Worm (Caenorhabditis elegans) whole organism, young adult: ENCODE measurements around the gene C25F9.9.

Experiments
- B0035.1 ChIP-seq: sonication (generic microtip); optimal IDR thresholded peaks from 2 replicates; lab custom pipeline; 2016; ENCODE audit warnings: missing genetic modification characterization, mild to moderate bottlenecking, missing compliant biosample characterization, missing genotype, missing genetic modification reagents
- F10E7.11 ChIP-seq: sonication (generic microtip); optimal IDR thresholded peaks from 2 replicates; lab custom pipeline; 2017; ENCODE audit warnings: mild to moderate bottlenecking, missing genetic modification characterization, moderate library complexity, missing compliant biosample characterization
- F52B5.7 ChIP-seq: sonication (generic microtip); optimal IDR thresholded peaks from 2 replicates; lab custom pipeline; 2016; ENCODE audit warnings: mild to moderate bottlenecking, missing genetic modification characterization, missing compliant biosample characterization
- F55B11.4 ChIP-seq: sonication (generic microtip); optimal IDR thresholded peaks from 2 replicates; lab custom pipeline; 2016; ENCODE audit warnings: missing compliant biosample characterization, missing genetic modification characterization, borderline replicate concordance; ENCODE audit not compliant: insufficient read depth
- F57C9.4 ChIP-seq: sonication (generic microtip); optimal IDR thresholded peaks from 2 replicates; lab custom pipeline; 2017; ENCODE audit warnings: mild to moderate bottlenecking, missing genetic modification characterization, missing compliant biosample characterization
- K12H6.12 ChIP-seq: fragments of 200-800 bp; sonication (Bioruptor generic); optimal IDR thresholded peaks from 2 replicates; lab custom pipeline; 2018; ENCODE audit warnings: mild to moderate bottlenecking, missing genetic modification characterization, missing compliant biosample characterization
- ama-1 ChIP-seq, 3 experiments: fragments of 150-350 bp in 1 of 3; sonication (generic microtip) in 2 of 3; optimal IDR thresholded peaks; 2 replicates each; lab custom pipeline; 2014 to 2018; ENCODE audit warnings: missing biosample characterization in 2 of 3, missing genetic modification characterization in 2 of 3, missing genetic modification reagents in 2 of 3
- aptf-3 ChIP-seq: fragments of 200-800 bp; sonication (Bioruptor generic); IDR thresholded peaks from 2 replicates; pipeline ENCODE4 v1.3.6; 2022; ENCODE audit warnings: missing genetic modification characterization, missing compliant biosample characterization
- attf-5 ChIP-seq: fragments of 200-800 bp; sonication (Bioruptor generic); optimal IDR thresholded peaks from 2 replicates; lab custom pipeline; 2018; ENCODE audit warnings: mild to moderate bottlenecking, missing genetic modification characterization, missing compliant biosample characterization
- attf-6 ChIP-seq: fragments of 200-800 bp; sonication (Bioruptor generic); IDR thresholded peaks from 2 replicates; pipeline ENCODE4 v1.3.6; 2022; ENCODE audit warnings: missing genetic modification reagents, missing genetic modification characterization, missing compliant biosample characterization
- ccch-3 ChIP-seq: fragments of 200-800 bp; sonication (Bioruptor generic); optimal IDR thresholded peaks from 2 replicates; lab custom pipeline; 2018; ENCODE audit warnings: mild to moderate bottlenecking, missing genetic modification characterization, missing compliant biosample characterization
- cebp-1 ChIP-seq, 2 experiments: fragments of 200-800 bp in 1 of 2; sonication (Bioruptor generic) in 1 of 2; sonication (generic microtip) in 1 of 2; IDR thresholded peaks in 1 of 2; optimal IDR thresholded peaks in 1 of 2; 2 replicates each; pipeline versions ENCODE4 v1.3.6 to Lab custom; 2017 to 2022; ENCODE audit warnings: missing compliant biosample characterization in 2 of 2, missing genetic modification characterization in 2 of 2, mild to moderate bottlenecking in 1 of 2, missing genetic modification reagents in 1 of 2, moderate library complexity in 1 of 2
- cebp-2 ChIP-seq: fragments of 200-800 bp; sonication (Bioruptor generic); IDR thresholded peaks from 2 replicates; pipeline ENCODE4 v1.3.6; 2022; ENCODE audit warnings: missing genetic modification characterization, missing compliant biosample characterization
- ceh-40 ChIP-seq: fragments of 200-800 bp; sonication (Bioruptor generic); IDR thresholded peaks from 2 replicates; pipeline ENCODE4 v1.3.6; 2022; ENCODE audit warnings: missing genetic modification characterization, missing compliant biosample characterization
- ceh-79 ChIP-seq: sonication (generic microtip); optimal IDR thresholded peaks from 2 replicates; lab custom pipeline; 2017; ENCODE audit warnings: mild to moderate bottlenecking, missing genetic modification characterization, missing compliant biosample characterization
- ekl-4 ChIP-seq: fragments of 200-800 bp; sonication (Bioruptor generic); IDR thresholded peaks from 2 replicates; pipeline ENCODE4 v1.3.6; 2022; ENCODE audit warnings: missing genetic modification reagents, missing genetic modification characterization, missing compliant biosample characterization
- ets-4 ChIP-seq: fragments of 200-800 bp; sonication (Bioruptor generic); optimal IDR thresholded peaks from 2 replicates; lab custom pipeline; 2018; ENCODE audit warnings: mild to moderate bottlenecking, missing genetic modification characterization, missing compliant biosample characterization
- him-1 ChIP-seq: sonication (generic microtip); optimal IDR thresholded peaks from 2 replicates; lab custom pipeline; 2016; ENCODE audit warnings: missing genotype, missing genetic modification reagents, missing genetic modification characterization, missing compliant biosample characterization
- hmg-1.2 ChIP-seq: fragments of 200-800 bp; sonication (Bioruptor generic); IDR thresholded peaks from 2 replicates; pipeline ENCODE4 v1.3.6; 2022; ENCODE audit warnings: missing genetic modification reagents, missing genetic modification characterization, missing compliant biosample characterization
- let-607 ChIP-seq, 2 experiments: fragments of 200-800 bp in 1 of 2; sonication (Bioruptor generic) in 1 of 2; sonication (generic microtip) in 1 of 2; optimal IDR thresholded peaks; 2 replicates each; lab custom pipeline; 2016 to 2018; ENCODE audit warnings: mild to moderate bottlenecking in 2 of 2, missing compliant biosample characterization in 2 of 2, missing genetic modification characterization in 2 of 2, moderate library complexity in 2 of 2, missing genotype in 1 of 2
- madf-6 ChIP-seq: fragments of 200-800 bp; sonication (Bioruptor generic); IDR thresholded peaks from 2 replicates; pipeline ENCODE4 v1.3.6; 2022; ENCODE audit warnings: missing genetic modification reagents, missing genetic modification characterization, missing compliant biosample characterization
- nhr-80 ChIP-seq: sonication (generic microtip); optimal IDR thresholded peaks from 2 replicates; lab custom pipeline; 2016; ENCODE audit warnings: missing genetic modification characterization, missing compliant biosample characterization
- rcor-1 ChIP-seq: fragments of 200-800 bp; sonication (Bioruptor generic); IDR thresholded peaks from 2 replicates; pipeline ENCODE4 v1.3.6; 2022; ENCODE audit warnings: missing genetic modification reagents, missing genetic modification characterization, missing compliant biosample characterization
- rpc-1 ChIP-seq, 2 experiments: fragments of 150-350 bp in 1 of 2; sonication (generic microtip) in 1 of 2; optimal IDR thresholded peaks; 2 replicates each; lab custom pipeline; 2014 to 2018; ENCODE audit warnings: missing biosample characterization in 1 of 2, missing genetic modification characterization in 1 of 2, missing genetic modification reagents in 1 of 2, missing genotype in 1 of 2
- snpc-1.1 ChIP-seq: sonication (generic microtip); optimal IDR thresholded peaks from 2 replicates; lab custom pipeline; 2017; ENCODE audit warnings: missing genetic modification characterization, mild to moderate bottlenecking, missing compliant biosample characterization, antibody characterized with exemption, moderate library complexity, missing genotype, missing genetic modification reagents; ENCODE audit not compliant: insufficient read depth
- snpc-1.3 ChIP-seq: sonication (generic microtip); optimal IDR thresholded peaks from 2 replicates; lab custom pipeline; 2017; ENCODE audit warnings: missing genetic modification characterization, mild to moderate bottlenecking, missing compliant biosample characterization, antibody characterized with exemption, moderate library complexity, missing genotype, missing genetic modification reagents; ENCODE audit not compliant: insufficient read depth
- tbp1 ChIP-seq: fragments of 200-800 bp; sonication (Bioruptor generic); optimal IDR thresholded peaks from 2 replicates; lab custom pipeline; 2018; ENCODE audit warnings: mild to moderate bottlenecking, missing genetic modification characterization, missing compliant biosample characterization
- ztf-18 ChIP-seq: sonication (generic microtip); optimal IDR thresholded peaks from 2 replicates; lab custom pipeline; 2016; ENCODE audit warnings: missing genotype, mild to moderate bottlenecking, missing genetic modification characterization, missing compliant biosample characterization

C25F9.9 gene

DNA sequence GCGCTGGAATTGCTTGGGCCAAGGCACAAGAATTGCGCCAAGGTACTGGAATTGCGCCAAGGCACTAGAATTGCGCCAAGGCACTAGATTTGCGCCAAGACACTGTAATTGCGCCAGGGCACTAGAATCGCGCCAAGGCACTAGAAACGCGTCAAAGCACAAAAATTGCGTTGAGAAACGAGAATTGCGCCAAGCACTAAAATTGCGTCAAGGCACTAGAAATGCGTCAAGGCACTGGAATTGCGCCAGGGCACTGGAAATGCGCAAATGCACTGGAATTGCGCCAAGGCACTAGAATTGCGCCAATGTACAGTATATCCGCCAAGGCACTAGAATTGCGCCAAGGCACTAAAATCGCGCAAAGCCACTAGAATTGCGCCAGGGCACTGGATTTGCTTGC, 44.6 kb upstream of the C25F9.9 start:
- TF ChIP-seq ztf-18 (tag; lab: Kevin White, UChicago) (peak; percentile 53), F55B11.4 (tag; lab: Kevin White, UChicago) (no peak)

DNA sequence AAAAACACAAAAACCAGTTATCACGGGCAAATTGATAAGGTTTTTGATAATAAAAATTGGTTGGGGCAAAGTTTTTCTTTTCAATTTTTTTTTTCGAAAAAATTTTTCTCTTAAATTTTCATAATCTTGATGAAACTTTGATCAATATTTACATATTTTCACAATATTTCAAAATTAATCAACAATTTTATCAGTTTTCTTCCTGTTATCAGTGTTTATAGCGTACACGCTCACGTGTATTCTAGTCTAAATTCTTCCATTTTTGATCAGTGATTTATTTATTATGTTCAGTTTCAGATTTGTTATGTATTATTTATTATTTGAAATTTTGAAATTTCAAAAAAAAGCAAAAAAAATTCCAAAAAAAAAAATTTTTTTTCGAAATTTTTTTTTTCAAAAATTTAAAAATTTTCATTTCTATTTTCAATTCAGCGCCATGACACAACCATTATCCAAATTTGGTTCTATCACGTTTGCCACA, 39.4 kb upstream of the C25F9.9 start, which contains the start of gene nceh-1:
TSS of gene nceh-1 (plus strand) at position 431 of the 481 bp plus-strand sequence.
- no peak for TF ChIP-seq aptf-3 (GFP tag; lab: Robert Waterston, UW)
- TF ChIP-seq cebp-1 (GFP tag; IDR thresholded peaks at IDR 0.05; lab: Robert Waterston, UW), result no peak
- no peak for TF ChIP-seq cebp-1 (tag; optimal IDR thresholded peaks at IDR 0.05; lab: Kevin White, UChicago)
- TF ChIP-seq F10E7.11 (tag; lab: Kevin White, UChicago), result no peak
- TF ChIP-seq K12H6.12, result no peak
- no peak for TF ChIP-seq ceh-79 (tag; lab: Kevin White, UChicago)
- no peak for TF ChIP-seq F57C9.4 (tag; lab: Kevin White, UChicago)

DNA sequence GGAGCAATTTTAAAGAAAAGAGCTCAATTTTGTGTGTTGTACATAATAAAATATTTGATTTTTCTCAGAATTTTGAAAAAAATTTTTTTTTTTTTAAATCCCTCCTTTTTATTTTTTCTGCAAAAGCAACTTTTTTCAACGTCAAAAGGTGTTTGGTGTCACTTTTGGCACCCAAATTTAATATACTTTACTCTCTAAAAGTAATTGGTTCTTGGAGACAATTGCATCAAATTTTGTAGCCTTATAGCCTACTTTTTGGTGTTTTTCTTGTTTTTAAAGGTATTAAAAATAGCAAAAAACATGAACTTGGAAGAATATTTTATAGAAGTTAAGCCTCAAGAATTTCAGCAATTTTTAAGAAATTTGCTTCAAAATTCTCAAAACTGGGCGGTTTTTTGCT, 35.4 kb upstream of the C25F9.9 start, which contains the start of gene srw-84:
TSS of gene srw-84 (plus strand) at position 301 of the 400 bp plus-strand sequence.
- no peak for TF ChIP-seq let-607 (tag; optimal IDR thresholded peaks at IDR 0.05; lab: Kevin White, UChicago)
- TF ChIP-seq hmg-1.2 (GFP tag; lab: Robert Waterston, UW), result no peak
- TF ChIP-seq ekl-4 (GFP tag; lab: Robert Waterston, UW), result no peak

DNA sequence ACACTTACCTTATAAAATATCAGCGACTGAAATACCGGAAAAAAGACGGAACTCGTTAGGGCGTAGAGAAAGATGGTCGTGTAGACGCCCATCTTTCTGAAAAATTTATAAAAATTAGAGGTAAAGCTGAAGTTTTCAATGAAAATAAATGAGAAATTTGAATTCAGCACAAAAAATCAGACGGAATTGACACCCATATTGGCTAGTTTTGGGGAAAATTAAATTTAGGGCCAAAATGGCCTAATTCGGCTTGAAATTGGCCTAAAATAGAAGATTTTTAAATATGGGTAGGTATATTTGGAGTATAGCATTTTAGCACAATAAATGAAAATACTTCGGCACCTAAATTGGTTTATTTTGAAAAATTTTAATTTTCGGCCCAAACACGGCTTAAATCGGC, 26.4 kb upstream of the C25F9.9 start, which contains the start of gene slcr-46.2:
TSS of gene slcr-46.2 (minus strand) at position 101 of the 400 bp plus-strand sequence.
- TF ChIP-seq cebp-2 (GFP tag; lab: Robert Waterston, UW), result no peak
- TF ChIP-seq ama-1 (optimal IDR thresholded peaks at IDR 0.05; lab: Kevin White, UChicago), result no peak
- TF ChIP-seq ama-1 (GFP tag; optimal IDR thresholded peaks at IDR 0.05; lab: Kevin White, UChicago), result no peak
- no peak for TF ChIP-seq attf-6
- no peak for TF ChIP-seq snpc-1.3

DNA sequence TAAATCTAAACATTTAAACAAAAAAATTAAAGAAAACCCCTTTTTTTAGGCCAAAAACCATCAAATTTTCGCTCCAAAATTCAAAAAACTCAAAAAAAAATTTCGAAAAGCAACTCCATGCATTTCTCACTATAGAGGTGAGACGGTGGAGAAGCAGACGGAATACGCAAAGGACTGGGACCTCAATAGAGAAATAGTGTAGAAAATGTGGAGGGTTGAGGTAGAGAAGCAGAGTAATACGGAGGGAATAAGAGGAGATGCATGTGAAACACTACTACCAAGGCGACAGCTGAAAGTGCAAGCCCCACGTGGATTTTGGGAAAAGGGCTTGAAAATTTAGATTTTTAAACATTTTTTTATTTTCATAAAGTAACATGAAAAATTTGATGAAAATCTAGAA, 25.2 kb upstream of the C25F9.9 start:
- TF ChIP-seq tbp1 (GFP tag; lab: Kevin White, UChicago) (no peak), hmg-1.2 (GFP tag; lab: Robert Waterston, UW) (peak; percentile 76)

DNA sequence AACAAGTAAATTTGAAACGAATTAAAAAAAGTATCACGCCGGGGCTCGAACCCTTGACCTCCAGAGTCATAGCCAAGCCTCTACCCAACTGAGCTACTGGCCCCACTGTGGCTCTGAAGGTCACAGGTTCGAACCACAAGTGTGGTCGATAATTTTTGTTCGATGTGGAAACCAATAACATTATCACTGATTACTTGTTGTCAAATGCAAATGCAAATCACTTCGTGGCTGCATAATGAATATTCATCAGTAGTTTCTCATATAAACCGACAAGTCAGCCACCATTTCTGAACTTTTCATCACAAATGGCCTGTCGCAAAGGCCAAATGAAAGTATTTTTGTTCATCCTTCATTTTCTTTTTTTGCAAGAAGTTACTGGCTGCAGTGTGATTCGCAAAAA, 21.7 kb upstream of the C25F9.9 start, which contains the start of gene C25F9.8:
TSS of gene C25F9.8 (plus strand) at position 301 of the 400 bp plus-strand sequence.
- TF ChIP-seq attf-5 (no peak), B0035.1 (no peak), rcor-1 (GFP tag; lab: Robert Waterston, UW) (no peak), F52B5.7 (tag; lab: Kevin White, UChicago) (no peak), madf-6 (GFP tag; lab: Robert Waterston, UW) (no peak), snpc-1.1 (tag; lab: Kevin White, UChicago) (no peak), ccch-3 (GFP tag; lab: Kevin White, UChicago) (no peak), ceh-40 (GFP tag; lab: Robert Waterston, UW) (no peak), him-1 (tag; lab: Kevin White, UChicago) (no peak), rpc-1 (optimal IDR thresholded peaks at IDR 0.05; lab: Kevin White, UChicago) (no peak), rpc-1 (tag; optimal IDR thresholded peaks at IDR 0.05; lab: Kevin White, UChicago) (peak; percentile 46), nhr-80 (no peak), ets-4 (GFP tag; lab: Kevin White, UChicago) (no peak), tbp1 (GFP tag; lab: Kevin White, UChicago) (peak; percentile 35)
